Worm (Caenorhabditis elegans): ENCODE results near the gene ZK353.9.

Gene ZK353.9

DNA sequence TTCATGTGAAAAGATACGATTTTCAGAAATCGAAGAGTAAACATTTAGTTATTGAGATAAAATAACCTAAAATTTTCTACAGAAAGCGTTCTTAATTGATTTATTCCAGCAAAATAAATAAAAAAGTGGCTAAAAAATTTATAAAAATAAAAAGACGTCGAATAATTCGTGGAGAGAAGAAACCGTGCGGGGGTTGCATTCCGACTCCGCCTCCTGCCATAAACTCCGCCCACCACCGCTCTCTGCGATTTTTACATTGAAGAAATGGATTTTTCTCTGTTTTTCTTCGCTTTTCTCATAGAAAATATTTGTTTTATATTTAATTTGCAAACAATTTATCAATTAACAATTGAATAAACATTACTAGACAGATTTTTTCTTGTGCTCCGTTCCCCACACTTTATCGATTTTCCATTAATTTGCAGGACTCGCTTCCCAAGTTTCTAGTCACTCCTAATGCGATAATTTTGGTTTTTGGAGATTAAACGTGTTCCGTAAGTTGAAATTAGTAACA is 3.8 kb upstream of the ZK353.9 start, which contains the start of the genes ubxn-4 and cyy-1:
Gene ubxn-4 (minus strand): TSS at position 114 of the 514 bp plus-strand sequence.
Gene cyy-1 (plus strand): TSS at position 426 of the 514 bp plus-strand sequence.
- TF ChIP-seq ceh-31 (tag; optimal IDR thresholded peaks at IDR 0.05) (peak; percentile 3), elt-2 (tag; optimal IDR thresholded peaks at IDR 0.05) (peak; percentile 26), nhr-11 (tag; optimal IDR thresholded peaks at IDR 0.05) (no peak), nfya-1 (tag; optimal IDR thresholded peaks at IDR 0.05) (peak; percentile 31)

- no peak for TF ChIP-seq pha-2 (tag; optimal IDR thresholded peaks at IDR 0.05)
- TF ChIP-seq unc-55 (GFP tag; optimal IDR thresholded peaks at IDR 0.05) = peak; percentile 30
These were observed 1.5 kb downstream of the ZK353.9 start for ce11 chrIII:8410747-8411146.

ce11 chrIII:8411976-8412375 is 2.7 kb downstream of the ZK353.9 start:
- TF ChIP-seq gmeb-2 (tag; optimal IDR thresholded peaks at IDR 0.05) = no peak
- no peak for TF ChIP-seq npax-4 (tag; optimal IDR thresholded peaks at IDR 0.05)
- peak; percentile 67 for TF ChIP-seq ref-2 (tag; optimal IDR thresholded peaks at IDR 0.05)
- TF ChIP-seq dve-1 (tag; optimal IDR thresholded peaks at IDR 0.05) = peak; percentile 27
- TF ChIP-seq nfya-1 (tag; optimal IDR thresholded peaks at IDR 0.05) = peak; percentile 91
- TF ChIP-seq ceh-14 (tag; optimal IDR thresholded peaks at IDR 0.05) = no peak
- peak; percentile 13 for TF ChIP-seq ceh-2 (tag; optimal IDR thresholded peaks at IDR 0.05)
- TF ChIP-seq nhr-232 (tag; optimal IDR thresholded peaks at IDR 0.05) = no peak
- peak; percentile 46 for TF ChIP-seq unc-42 (tag; optimal IDR thresholded peaks at IDR 0.05)
- no peak for TF ChIP-seq unc-3 (GFP tag; conservative IDR thresholded peaks at IDR 0.05)
- peak; percentile 44 for TF ChIP-seq unc-3 (tag; optimal IDR thresholded peaks at IDR 0.05)
- peak; percentile 12 for TF ChIP-seq tbx-2 (tag; optimal IDR thresholded peaks at IDR 0.05)
- peak; percentile 23 for TF ChIP-seq dmd-4 (tag; optimal IDR thresholded peaks at IDR 0.05; ENCODE audit: borderline replicate concordance)
- TF ChIP-seq unc-55 (GFP tag; optimal IDR thresholded peaks at IDR 0.05) = peak; percentile 93
- TF ChIP-seq ceh-18 (tag; optimal IDR thresholded peaks at IDR 0.05) = no peak
- TF ChIP-seq ets-4 (tag; optimal IDR thresholded peaks at IDR 0.05) = peak; percentile 13
- no peak for TF ChIP-seq ceh-30 (tag; optimal IDR thresholded peaks at IDR 0.05)
- TF ChIP-seq ceh-31 (tag; optimal IDR thresholded peaks at IDR 0.05) = peak; percentile 75

DNA sequence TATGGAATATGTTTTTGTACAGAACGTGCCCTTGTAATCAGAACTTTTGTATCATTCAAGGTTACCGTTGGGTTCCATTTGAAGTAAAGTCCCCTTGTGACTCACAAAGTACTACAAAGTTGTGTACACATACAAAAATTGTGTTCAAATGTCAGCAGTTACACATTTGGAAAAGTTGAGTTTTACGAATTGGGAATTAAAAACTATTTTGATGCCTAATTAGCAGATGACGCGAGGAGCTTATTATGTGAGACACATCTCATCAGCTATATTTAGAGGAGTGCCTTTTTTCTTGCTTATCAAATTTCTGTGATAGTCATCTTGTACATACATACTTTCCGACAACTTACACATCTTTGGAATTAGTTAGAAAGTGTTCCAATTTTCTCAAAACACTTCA is 4.2 kb downstream of the ZK353.9 start:
- TF ChIP-seq ama-1 (optimal IDR thresholded peaks at IDR 0.05) (no peak), C38D4.7 (GFP tag; optimal IDR thresholded peaks at IDR 0.05) (no peak), npax-4 (tag; optimal IDR thresholded peaks at IDR 0.05) (no peak), pros-1 (tag; optimal IDR thresholded peaks at IDR 0.05) (no peak), ceh-6 (GFP tag; optimal IDR thresholded peaks at IDR 0.05) (no peak), ceh-34 (tag; optimal IDR thresholded peaks at IDR 0.05) (no peak), che-1 (tag; optimal IDR thresholded peaks at IDR 0.05) (no peak), nhr-11 (tag; optimal IDR thresholded peaks at IDR 0.05) (no peak), unc-42 (tag; optimal IDR thresholded peaks at IDR 0.05) (no peak), ceh-19 (GFP tag; optimal IDR thresholded peaks at IDR 0.05) (no peak), fkh-10 (GFP tag; optimal IDR thresholded peaks at IDR 0.05) (no peak), dve-1 (tag; optimal IDR thresholded peaks at IDR 0.05) (no peak), ceh-30 (tag; optimal IDR thresholded peaks at IDR 0.05) (no peak), mec-3 (tag; optimal IDR thresholded peaks at IDR 0.05; ENCODE audit: borderline replicate concordance) (no peak), fax-1 (tag; optimal IDR thresholded peaks at IDR 0.05) (no peak), hlh-8 (tag; optimal IDR thresholded peaks at IDR 0.05) (no peak), hlh-13 (GFP tag; optimal IDR thresholded peaks at IDR 0.05) (no peak), pqm-1 (tag; optimal IDR thresholded peaks at IDR 0.05) (no peak), hlh-30 (tag; optimal IDR thresholded peaks at IDR 0.05; ENCODE audit: insufficient read depth) (no peak)

DNA sequence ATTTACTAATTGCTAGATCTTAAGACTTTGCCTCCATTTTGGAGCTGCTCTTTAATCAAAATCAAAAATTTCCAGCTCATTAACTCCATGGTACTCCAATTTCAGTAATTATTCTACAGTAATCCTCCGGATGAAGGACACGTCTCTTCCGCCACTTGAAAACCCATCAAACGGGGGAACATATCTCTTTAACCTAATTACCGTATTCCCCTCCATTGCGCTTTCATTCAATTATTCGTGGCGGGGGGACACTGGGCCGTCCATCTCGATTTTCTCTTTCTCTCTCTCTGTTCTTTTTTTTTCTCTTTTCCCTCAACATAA is 7.5 kb downstream of the ZK353.9 start:
- TF ChIP-seq ceh-19 (GFP tag; optimal IDR thresholded peaks at IDR 0.05) (no peak), fax-1 (tag; optimal IDR thresholded peaks at IDR 0.05) (no peak), ceh-14 (tag; optimal IDR thresholded peaks at IDR 0.05) (no peak), ceh-31 (tag; optimal IDR thresholded peaks at IDR 0.05) (peak; percentile 67), lin-11 (tag; optimal IDR thresholded peaks at IDR 0.05) (no peak), unc-42 (tag; optimal IDR thresholded peaks at IDR 0.05) (peak; percentile 99), eyg-1 (tag; optimal IDR thresholded peaks at IDR 0.05) (no peak)
